Fruit fly (Drosophila melanogaster): Measurements from ENCODE around the gene Abd-B.

The Abd-B gene

DNA sequence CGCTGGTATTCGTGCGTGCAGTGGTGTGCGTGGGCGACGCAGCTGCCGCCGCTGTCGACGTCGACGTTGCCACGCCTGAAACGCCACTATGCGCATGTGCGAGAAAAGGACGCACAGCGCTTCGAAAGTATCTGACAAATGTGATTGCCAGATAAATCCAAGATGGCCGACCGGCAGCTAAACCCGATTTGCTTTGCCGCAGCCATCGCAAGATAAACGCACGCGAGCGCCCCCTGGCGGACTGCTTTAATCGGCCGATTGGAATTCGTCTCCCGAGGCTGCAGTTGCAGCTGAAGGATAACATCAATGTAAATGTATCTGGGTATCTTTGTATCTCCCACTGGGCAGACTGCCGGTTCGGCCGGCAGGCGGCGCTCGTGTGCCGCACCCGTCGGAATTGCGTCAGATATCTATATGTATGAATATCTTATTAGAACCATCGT lies 89.5 kb downstream of the Abd-B start (continued):
- peak; percentile 8 for TF ChIP-seq trem (tag; optimal IDR thresholded peaks at IDR 0.05)
- no peak for TF ChIP-seq CG17359 (tag; optimal IDR thresholded peaks at IDR 0.05)
- TF ChIP-seq zfh1 (GFP tag; IDR thresholded peaks at IDR 0.05) = 0 out of 3 replicates have a peak, but pooled peaks have one; percentile 54
- TF ChIP-seq CG7786 (GFP tag; optimal IDR thresholded peaks at IDR 0.05) = no peak
- no peak for TF ChIP-seq lola (GFP tag; optimal IDR thresholded peaks at IDR 0.05)
- no peak for TF ChIP-seq Hr78 (GFP tag; optimal IDR thresholded peaks at IDR 0.05)
- TF ChIP-seq slbo (GFP tag; IDR thresholded peaks at IDR 0.05) = no peak; the same call in 1 of the 2 replicates
- TF ChIP-seq CG16863 (GFP tag; optimal IDR thresholded peaks at IDR 0.05) = no peak
- no peak for TF ChIP-seq Hmx (GFP tag; optimal IDR thresholded peaks at IDR 0.05)
- TF ChIP-seq CG10979 (tag; optimal IDR thresholded peaks at IDR 0.05) = no peak
- TF ChIP-seq hbn (GFP tag; IDR thresholded peaks at IDR 0.05; ENCODE audit: partially characterized antibody) = no peak
- no peak for TF ChIP-seq ttk (GFP tag; IDR thresholded peaks at IDR 0.05)
- TF ChIP-seq Dref (GFP tag; IDR thresholded peaks at IDR 0.05) = no peak
- no peak for TF ChIP-seq CG2889 (GFP tag; IDR thresholded peaks at IDR 0.05)
- no peak for TF ChIP-seq peb (GFP tag; IDR thresholded peaks at IDR 0.05)
- peak; percentile 94 for TF ChIP-seq CTCF (GFP tag; optimal IDR thresholded peaks at IDR 0.05)
- no peak for TF ChIP-seq CG4404 (GFP tag; IDR thresholded peaks at IDR 0.05)
- TF ChIP-seq Dbx (GFP tag; IDR thresholded peaks at IDR 0.05) = 0 out of 3 replicates have a peak, but pooled peaks have one; percentile 6
- no peak for TF ChIP-seq H15 (GFP tag; IDR thresholded peaks at IDR 0.05)
- no peak for TF ChIP-seq inv (GFP tag; IDR thresholded peaks at IDR 0.05; ENCODE audit: partially characterized antibody)
- no peak for TF ChIP-seq hth (optimal IDR thresholded peaks at IDR 0.05)
- no peak for TF ChIP-seq CG1529 (GFP tag; optimal IDR thresholded peaks at IDR 0.05)
- TF ChIP-seq hkb (optimal IDR thresholded peaks at IDR 0.05) = no peak
- peak; percentile 23; the same call in 1 of the 2 replicates for TF ChIP-seq hkb (GFP tag; IDR thresholded peaks at IDR 0.05)
- no peak for TF ChIP-seq CG1024 (GFP tag; IDR thresholded peaks at IDR 0.05)
- no peak for TF ChIP-seq Neu2 (GFP tag; optimal IDR thresholded peaks at IDR 0.05; ENCODE audit: borderline replicate concordance)
- TF ChIP-seq ftz-f1 (GFP tag; optimal IDR thresholded peaks at IDR 0.05) = peak; percentile 15
- no peak for TF ChIP-seq CG5245 (GFP tag; optimal IDR thresholded peaks at IDR 0.05)
- TF ChIP-seq CG12236 (GFP tag; optimal IDR thresholded peaks at IDR 0.05) = no peak
- TF ChIP-seq Bteb2 (GFP tag; optimal IDR thresholded peaks at IDR 0.05) = no peak
- no peak for TF ChIP-seq Sry-δ (GFP tag; optimal IDR thresholded peaks at IDR 0.05)
- TF ChIP-seq CG12071 (GFP tag; optimal IDR thresholded peaks at IDR 0.05) = no peak
- TF ChIP-seq Ssrp (tag; optimal IDR thresholded peaks at IDR 0.05) = no peak
- no peak for TF ChIP-seq CG5180 (GFP tag; optimal IDR thresholded peaks at IDR 0.05)
- TF ChIP-seq CG17829 (tag; optimal IDR thresholded peaks at IDR 0.05) = peak; percentile 43
- no peak for TF ChIP-seq sima (GFP tag; optimal IDR thresholded peaks at IDR 0.05)
- no peak for TF ChIP-seq CG14965 (GFP tag; optimal IDR thresholded peaks at IDR 0.05; ENCODE audit: borderline replicate concordance)
- TF ChIP-seq da (GFP tag; optimal IDR thresholded peaks at IDR 0.05) = no peak
- TF ChIP-seq ap (GFP tag; IDR thresholded peaks at IDR 0.05) = no peak
- no peak for TF ChIP-seq tx (GFP tag; optimal IDR thresholded peaks at IDR 0.05)
- TF ChIP-seq CG4282 (GFP tag; optimal IDR thresholded peaks at IDR 0.05) = no peak
- TF ChIP-seq Adf1 (GFP tag; IDR thresholded peaks at IDR 0.05) = peak; percentile 99
- TF ChIP-seq tup (GFP tag; optimal IDR thresholded peaks at IDR 0.05) = no peak
- TF ChIP-seq ase (GFP tag; IDR thresholded peaks at IDR 0.05) = no peak
- no peak for TF ChIP-seq CG3726 (GFP tag; IDR thresholded peaks at IDR 0.05)
- no peak for TF ChIP-seq CG8944 (GFP tag; optimal IDR thresholded peaks at IDR 0.05)
- no peak for TF ChIP-seq Fer2 (tag; optimal IDR thresholded peaks at IDR 0.05)
- no peak for TF ChIP-seq Sox102F (GFP tag; optimal IDR thresholded peaks at IDR 0.05)
- TF ChIP-seq run (tag; optimal IDR thresholded peaks at IDR 0.05) = no peak
- TF ChIP-seq emc (GFP tag; optimal IDR thresholded peaks at IDR 0.05) = no peak
- TF ChIP-seq CG3407 (GFP tag; optimal IDR thresholded peaks at IDR 0.05) = no peak
- no peak for TF ChIP-seq crc (GFP tag; optimal IDR thresholded peaks at IDR 0.05)
- 0 out of 3 replicates have a peak, but pooled peaks have one; percentile 33 for TF ChIP-seq vnd (GFP tag; IDR thresholded peaks at IDR 0.05; ENCODE audit: partially characterized antibody)

All from whole organism, embryonic.